Fruit fly (Drosophila melanogaster) S2 (cell line): ENCODE data around the gene CG2685.

Experiments
- CG8478 ChIP-seq: fragments of >200 bp; optimal IDR thresholded peaks from 2 replicates; lab custom pipeline; 2018
- CTCF ChIP-seq, 2 experiments: fragments of >200 bp; optimal IDR thresholded peaks; 2 replicates each; lab custom pipeline; 2018

DNA sequence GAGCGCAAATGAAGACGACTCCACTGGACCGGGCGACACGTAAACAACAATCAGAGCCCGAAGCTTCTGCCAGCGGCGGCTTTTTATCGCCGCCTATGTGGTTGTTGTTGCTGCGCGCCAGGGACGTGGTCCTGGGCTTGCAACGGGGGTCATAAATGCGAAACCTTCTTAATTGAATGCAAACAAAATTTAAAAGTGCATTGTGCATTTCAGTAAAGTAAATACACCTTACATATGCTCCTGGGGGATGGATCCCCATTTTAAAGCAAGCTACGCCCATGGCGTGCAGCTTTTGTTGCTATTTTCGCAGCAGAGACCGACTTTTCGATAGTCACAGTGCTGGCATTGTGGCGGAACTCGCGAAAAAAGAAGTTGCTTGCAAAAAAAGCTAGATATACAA is 10.1 kb downstream of the CG2685 start, which contains the start of gene Ugalt:
- no peak for TF ChIP-seq CTCF (optimal IDR thresholded peaks at IDR 0.05; lab: Kevin White, UChicago)
- TF ChIP-seq CG8478 (lab: Kevin White, UChicago): no peak
